Fruit fly (Drosophila melanogaster): Measurements from ENCODE around the gene RPA2.

DNA sequence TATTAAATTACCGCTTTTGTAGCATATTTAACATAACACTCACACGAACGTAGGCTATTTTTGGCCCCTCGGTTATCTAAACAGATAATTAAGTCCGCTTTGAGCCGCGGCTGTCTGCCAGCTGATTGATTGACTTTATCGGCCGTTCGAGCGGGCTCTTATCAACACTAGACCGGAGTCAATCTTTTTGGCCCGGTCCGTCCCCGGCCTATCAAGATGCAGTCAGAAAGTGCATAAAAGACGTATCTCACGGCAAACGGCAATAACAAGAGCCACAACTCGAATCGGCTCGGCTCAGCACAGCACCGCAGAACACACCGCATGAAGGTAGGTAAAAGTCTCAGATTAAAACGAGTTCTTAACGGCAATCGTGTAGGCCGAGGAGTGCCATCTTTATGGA, 39.1 kb upstream of the RPA2 start:
- TF ChIP-seq CG6163 (GFP tag; IDR thresholded peaks at IDR 0.05) (0 out of 3 replicates have a peak, but pooled peaks have one; percentile 12), fd59A (GFP tag; optimal IDR thresholded peaks at IDR 0.05) (no peak), salr (GFP tag; optimal IDR thresholded peaks at IDR 0.05) (no peak), dsx (GFP tag; optimal IDR thresholded peaks at IDR 0.05; ENCODE audit: poor library complexity, severe bottlenecking) (no peak), ss (GFP tag; optimal IDR thresholded peaks at IDR 0.05) (peak; percentile 34 to 45), CG3032 (tag; optimal IDR thresholded peaks at IDR 0.05) (no peak), Ets96B (tag; optimal IDR thresholded peaks at IDR 0.05) (no peak), CG6808 (GFP tag; optimal IDR thresholded peaks at IDR 0.05) (no peak), Eip75B (GFP tag; optimal IDR thresholded peaks at IDR 0.05) (no peak), acj6 (GFP tag; optimal IDR thresholded peaks at IDR 0.05) (no peak), Smox (GFP tag; optimal IDR thresholded peaks at IDR 0.05) (no peak), CG31627 (GFP tag; optimal IDR thresholded peaks at IDR 0.05) (no peak)
